Fruit fly (Drosophila melanogaster): ENCODE data around the gene CG31088.

dm6 chr3R:15972298-15972978 is 21.7 kb upstream of the CG31088 start, which contains the start of gene mor:
- TF ChIP-seq cato (GFP tag; optimal IDR thresholded peaks at IDR 0.05; ENCODE audit: borderline replicate concordance): no peak
- no peak for TF ChIP-seq Blimp-1 (GFP tag; optimal IDR thresholded peaks at IDR 0.05)
- no peak for TF ChIP-seq CG32772 (GFP tag; IDR thresholded peaks at IDR 0.05)
- TF ChIP-seq CG4424 (GFP tag; optimal IDR thresholded peaks at IDR 0.05): no peak
- TF ChIP-seq Doc2 (GFP tag; IDR thresholded peaks at IDR 0.05): no peak
- TF ChIP-seq Deaf1 (tag; optimal IDR thresholded peaks at IDR 0.05): no peak
- TF ChIP-seq CG17328 (GFP tag; IDR thresholded peaks at IDR 0.05): no peak
- TF ChIP-seq Aef1 (GFP tag; IDR thresholded peaks at IDR 0.05): no peak
- TF ChIP-seq zfh2 (GFP tag; optimal IDR thresholded peaks at IDR 0.05): no peak
- no peak for TF ChIP-seq pum (GFP tag; optimal IDR thresholded peaks at IDR 0.05)
- TF ChIP-seq stwl (tag; optimal IDR thresholded peaks at IDR 0.05): no peak
- TF ChIP-seq Gug (GFP tag; IDR thresholded peaks at IDR 0.05): no peak
- no peak for TF ChIP-seq da (GFP tag; optimal IDR thresholded peaks at IDR 0.05)
